Worm (Caenorhabditis elegans) whole organism, young adult: ENCODE results near the gene twk-20.

ENCODE experiments used
- B0019.2 ChIP-seq: fragments of 200-800 bp; sonication (Bioruptor generic); conservative IDR thresholded peaks from 2 replicates; pipeline ENCODE4 v1.3.6; 2022; ENCODE audit warnings: missing genetic modification reagents, missing genetic modification characterization, missing compliant biosample characterization
- B0261.1 ChIP-seq: sonication (generic microtip); optimal IDR thresholded peaks from 2 replicates; lab custom pipeline; 2016; ENCODE audit warnings: mild to moderate bottlenecking, missing genetic modification characterization, moderate library complexity, missing compliant biosample characterization
- C06A6.2 ChIP-seq: fragments of 200-800 bp; sonication (Bioruptor generic); conservative IDR thresholded peaks from 2 replicates; pipeline ENCODE4 v1.3.6; 2022; ENCODE audit warnings: missing genetic modification characterization, missing compliant biosample characterization
- F10E7.11 ChIP-seq: sonication (generic microtip); optimal IDR thresholded peaks from 2 replicates; lab custom pipeline; 2017; ENCODE audit warnings: mild to moderate bottlenecking, missing genetic modification characterization, moderate library complexity, missing compliant biosample characterization
- F22D6.2 ChIP-seq: sonication (generic microtip); optimal IDR thresholded peaks from 2 replicates; lab custom pipeline; 2016; ENCODE audit warnings: mild to moderate bottlenecking, missing genetic modification characterization, missing compliant biosample characterization
- F33H1.4 ChIP-seq: fragments of 200-800 bp; sonication (Bioruptor generic); IDR thresholded peaks from 2 replicates; pipeline ENCODE4 v1.3.6; 2022; ENCODE audit warnings: missing genetic modification reagents, missing genetic modification characterization, missing compliant biosample characterization
- F37B4.10 ChIP-seq: fragments of 200-800 bp; sonication (Bioruptor generic); IDR thresholded peaks from 2 replicates; pipeline ENCODE4 v1.3.6; 2022; ENCODE audit warnings: missing genetic modification characterization, missing compliant biosample characterization
- K11D2.4 ChIP-seq: fragments of 200-800 bp; sonication (Bioruptor generic); IDR thresholded peaks from 2 replicates; pipeline ENCODE4 v1.3.6; 2022; ENCODE audit warnings: missing genetic modification reagents, missing genetic modification characterization, missing compliant biosample characterization
- Y53F4B.3 ChIP-seq: fragments of 200-800 bp; sonication (Bioruptor generic); IDR thresholded peaks from 2 replicates; pipeline ENCODE4 v1.3.6; 2022; ENCODE audit warnings: missing genetic modification reagents, missing genetic modification characterization, missing compliant biosample characterization
- Y56A3A.18 ChIP-seq: fragments of 200-800 bp; sonication (Bioruptor generic); IDR thresholded peaks from 2 replicates; pipeline ENCODE4 v1.3.6; 2022; ENCODE audit warnings: missing genetic modification reagents, missing genetic modification characterization, missing compliant biosample characterization
- Y67H2A.10 ChIP-seq: fragments of 200-800 bp; sonication (Bioruptor generic); conservative IDR thresholded peaks from 2 replicates; pipeline ENCODE4 v1.3.6; 2022; ENCODE audit warnings: missing genetic modification reagents, missing genetic modification characterization, missing compliant biosample characterization
- Y95B8A.8 ChIP-seq: fragments of 200-800 bp; sonication (Bioruptor generic); IDR thresholded peaks from 2 replicates; pipeline ENCODE4 v1.3.6; 2022; ENCODE audit warnings: missing genetic modification reagents, missing genetic modification characterization, missing compliant biosample characterization
- akir-1 ChIP-seq: fragments of 200-800 bp; sonication (Bioruptor generic); optimal IDR thresholded peaks from 2 replicates; lab custom pipeline; 2018; ENCODE audit warnings: mild to moderate bottlenecking, missing genetic modification characterization, moderate library complexity, missing compliant biosample characterization
- aptf-3 ChIP-seq: fragments of 200-800 bp; sonication (Bioruptor generic); IDR thresholded peaks from 2 replicates; pipeline ENCODE4 v1.3.6; 2022; ENCODE audit warnings: missing genetic modification characterization, missing compliant biosample characterization
- attf-6 ChIP-seq: fragments of 200-800 bp; sonication (Bioruptor generic); IDR thresholded peaks from 2 replicates; pipeline ENCODE4 v1.3.6; 2022; ENCODE audit warnings: missing genetic modification reagents, missing genetic modification characterization, missing compliant biosample characterization
- bed-2 ChIP-seq: fragments of 200-800 bp; sonication (Bioruptor generic); IDR thresholded peaks from 2 replicates; pipeline ENCODE4 v1.3.6; 2022; ENCODE audit warnings: missing genetic modification reagents, missing genetic modification characterization, missing compliant biosample characterization
- cebp-1 ChIP-seq, 2 experiments: fragments of 200-800 bp in 1 of 2; sonication (Bioruptor generic) in 1 of 2; sonication (generic microtip) in 1 of 2; IDR thresholded peaks in 1 of 2; optimal IDR thresholded peaks in 1 of 2; 2 replicates each; pipeline versions ENCODE4 v1.3.6 to Lab custom; 2017 to 2022; ENCODE audit warnings: missing compliant biosample characterization in 2 of 2, missing genetic modification characterization in 2 of 2, mild to moderate bottlenecking in 1 of 2, missing genetic modification reagents in 1 of 2, moderate library complexity in 1 of 2
- ceh-100 ChIP-seq: fragments of 200-800 bp; sonication (Bioruptor generic); IDR thresholded peaks from 2 replicates; pipeline ENCODE4 v1.3.6; 2022; ENCODE audit warnings: missing genetic modification reagents, missing genetic modification characterization, missing compliant biosample characterization
- ceh-40 ChIP-seq: fragments of 200-800 bp; sonication (Bioruptor generic); IDR thresholded peaks from 2 replicates; pipeline ENCODE4 v1.3.6; 2022; ENCODE audit warnings: missing genetic modification characterization, missing compliant biosample characterization
- ceh-79 ChIP-seq: sonication (generic microtip); optimal IDR thresholded peaks from 2 replicates; lab custom pipeline; 2017; ENCODE audit warnings: mild to moderate bottlenecking, missing genetic modification characterization, missing compliant biosample characterization
- ceh-91 ChIP-seq: fragments of 200-800 bp; sonication (Bioruptor generic); IDR thresholded peaks from 2 replicates; pipeline ENCODE4 v1.3.6; 2022; ENCODE audit warnings: missing genetic modification reagents, missing genetic modification characterization, missing compliant biosample characterization
- chd-7 ChIP-seq: sonication (generic microtip); optimal IDR thresholded peaks from 2 replicates; lab custom pipeline; 2016; ENCODE audit warnings: mild to moderate bottlenecking, missing genetic modification characterization, moderate library complexity, missing compliant biosample characterization
- dox-1 ChIP-seq: fragments of 200-800 bp; sonication (Bioruptor generic); IDR thresholded peaks from 2 replicates; pipeline ENCODE4 v1.3.6; 2022; ENCODE audit warnings: missing genetic modification reagents, missing genetic modification characterization, missing compliant biosample characterization
- egl-44 ChIP-seq: fragments of 200-800 bp; sonication (Bioruptor generic); IDR thresholded peaks from 2 replicates; pipeline ENCODE4 v1.3.6; 2022; ENCODE audit warnings: missing genetic modification reagents, missing genetic modification characterization, missing compliant biosample characterization
- egrh-3 ChIP-seq: fragments of 200-800 bp; sonication (Bioruptor generic); IDR thresholded peaks from 2 replicates; pipeline ENCODE4 v1.3.6; 2022; ENCODE audit warnings: missing genetic modification reagents, missing genetic modification characterization, missing compliant biosample characterization
- ets-4 ChIP-seq: fragments of 200-800 bp; sonication (Bioruptor generic); optimal IDR thresholded peaks from 2 replicates; lab custom pipeline; 2018; ENCODE audit warnings: mild to moderate bottlenecking, missing genetic modification characterization, missing compliant biosample characterization
- hsf-1 ChIP-seq: fragments of 200-800 bp; sonication (Bioruptor generic); IDR thresholded peaks from 2 replicates; pipeline ENCODE4 v1.3.6; 2022; ENCODE audit warnings: missing genetic modification reagents, missing genetic modification characterization, missing compliant biosample characterization
- lin-35 ChIP-seq, 3 experiments: fragments of 150-350 bp in 2 of 3; sonication (generic microtip) in 1 of 3; optimal IDR thresholded peaks; 2 replicates each; lab custom pipeline; 2014 to 2018; ENCODE audit warnings: missing biosample characterization in 3 of 3, missing genetic modification characterization in 3 of 3, missing genetic modification reagents in 3 of 3
- lin-54 ChIP-seq: fragments of 200-800 bp; sonication (Bioruptor generic); optimal IDR thresholded peaks from 2 replicates; lab custom pipeline; 2018; ENCODE audit warnings: mild to moderate bottlenecking, missing genetic modification characterization, missing compliant biosample characterization
- madf-10 ChIP-seq: sonication (generic microtip); optimal IDR thresholded peaks from 2 replicates; lab custom pipeline; 2016; ENCODE audit warnings: mild to moderate bottlenecking, missing genetic modification characterization, missing compliant biosample characterization
- madf-6 ChIP-seq: fragments of 200-800 bp; sonication (Bioruptor generic); IDR thresholded peaks from 2 replicates; pipeline ENCODE4 v1.3.6; 2022; ENCODE audit warnings: missing genetic modification reagents, missing genetic modification characterization, missing compliant biosample characterization
- mes-4 ChIP-seq: sonication (generic microtip); optimal IDR thresholded peaks from 2 replicates; lab custom pipeline; 2016; ENCODE audit warnings: missing genotype, missing genetic modification characterization, missing compliant biosample characterization
- mxl-1 ChIP-seq: sonication (generic microtip); optimal IDR thresholded peaks from 2 replicates; lab custom pipeline; 2016; ENCODE audit warnings: missing genetic modification characterization, missing compliant biosample characterization
- nfyb-1 ChIP-seq: fragments of 200-800 bp; sonication (Bioruptor generic); IDR thresholded peaks from 2 replicates; pipeline ENCODE4 v1.3.6; 2022; ENCODE audit warnings: missing genetic modification reagents, missing genetic modification characterization, missing compliant biosample characterization
- nhr-120 ChIP-seq: fragments of 200-800 bp; sonication (Bioruptor generic); IDR thresholded peaks from 2 replicates; pipeline ENCODE4 v1.3.6; 2022; ENCODE audit warnings: missing genetic modification characterization, missing compliant biosample characterization
- nhr-27 ChIP-seq: fragments of 200-800 bp; sonication (Bioruptor generic); optimal IDR thresholded peaks from 2 replicates; lab custom pipeline; 2018; ENCODE audit warnings: mild to moderate bottlenecking, missing genetic modification characterization, moderate library complexity, missing compliant biosample characterization
- nhr-80 ChIP-seq: sonication (generic microtip); optimal IDR thresholded peaks from 2 replicates; lab custom pipeline; 2016; ENCODE audit warnings: missing genetic modification characterization, missing compliant biosample characterization
- nhr-90 ChIP-seq: sonication (generic microtip); optimal IDR thresholded peaks from 2 replicates; lab custom pipeline; 2016; ENCODE audit warnings: missing genotype, mild to moderate bottlenecking, missing genetic modification characterization, missing compliant biosample characterization
- pha-4 ChIP-seq: fragments of 150-350 bp; sonication (generic microtip); optimal IDR thresholded peaks from 2 replicates; lab custom pipeline; 2014; ENCODE audit warnings: missing biosample characterization, missing genetic modification reagents, missing genetic modification characterization
- rec-8 ChIP-seq, 2 experiments: sonication (generic microtip); optimal IDR thresholded peaks; 2 replicates each; lab custom pipeline; 2016; ENCODE audit warnings: mild to moderate bottlenecking in 2 of 2, missing genetic modification characterization in 2 of 2, missing genetic modification reagents in 2 of 2, missing genotype in 2 of 2, missing biosample characterization in 1 of 2, missing compliant biosample characterization in 1 of 2, moderate library complexity in 1 of 2
- rpc-1 ChIP-seq, 2 experiments: fragments of 150-350 bp in 1 of 2; sonication (generic microtip) in 1 of 2; optimal IDR thresholded peaks; 2 replicates each; lab custom pipeline; 2014 to 2018; ENCODE audit warnings: missing biosample characterization in 1 of 2, missing genetic modification characterization in 1 of 2, missing genetic modification reagents in 1 of 2, missing genotype in 1 of 2
- snpc-1.1 ChIP-seq: sonication (generic microtip); optimal IDR thresholded peaks from 2 replicates; lab custom pipeline; 2017; ENCODE audit warnings: missing genetic modification characterization, mild to moderate bottlenecking, missing compliant biosample characterization, antibody characterized with exemption, moderate library complexity, missing genotype, missing genetic modification reagents; ENCODE audit not compliant: insufficient read depth
- tlf-1 ChIP-seq: fragments of 200-800 bp; sonication (Bioruptor generic); optimal IDR thresholded peaks from 2 replicates; lab custom pipeline; 2018; ENCODE audit warnings: mild to moderate bottlenecking, missing genetic modification characterization, missing compliant biosample characterization
- unc-62 ChIP-seq: fragments of 150-350 bp; optimal IDR thresholded peaks from 2 replicates; lab custom pipeline; 2014; ENCODE audit warnings: missing biosample characterization, missing genetic modification reagents, missing genetic modification characterization
- xnd-1 ChIP-seq: sonication (generic microtip); optimal IDR thresholded peaks from 2 replicates; lab custom pipeline; 2016; ENCODE audit warnings: missing genotype, missing genetic modification reagents, missing genetic modification characterization, missing compliant biosample characterization
- zim-3 ChIP-seq: sonication (generic microtip); optimal IDR thresholded peaks from 2 replicates; lab custom pipeline; 2017; ENCODE audit warnings: mild to moderate bottlenecking, missing genetic modification characterization, moderate library complexity, missing compliant biosample characterization
- ztf-22 ChIP-seq: fragments of 200-800 bp; sonication (Bioruptor generic); optimal IDR thresholded peaks from 2 replicates; lab custom pipeline; 2018; ENCODE audit warnings: mild to moderate bottlenecking, missing genetic modification characterization, moderate library complexity, missing compliant biosample characterization

twk-20 gene

ce11 chrX:13665447-13665846, 25.8 kb downstream of the twk-20 start (continued):
- TF ChIP-seq ceh-91 = no peak
- peak; percentile 51 for TF ChIP-seq B0019.2
- peak; percentile 97 for TF ChIP-seq mxl-1
- TF ChIP-seq K11D2.4 (GFP tag; lab: Robert Waterston, UW) = peak; percentile 82
- peak; percentile 74 for TF ChIP-seq snpc-1.1 (tag; lab: Kevin White, UChicago)
- TF ChIP-seq nhr-120 (GFP tag; lab: Robert Waterston, UW) = peak; percentile 96
- peak; percentile 97 for TF ChIP-seq Y56A3A.18 (GFP tag; lab: Robert Waterston, UW)
- TF ChIP-seq rec-8 (tag; optimal IDR thresholded peaks at IDR 0.05; lab: Kevin White, UChicago) = peak; percentile 95
- peak; percentile 95 for TF ChIP-seq nhr-90 (tag; lab: Kevin White, UChicago)
- peak; percentile 96 for TF ChIP-seq nfyb-1 (GFP tag; lab: Robert Waterston, UW)
- peak; percentile 75 for TF ChIP-seq egrh-3
- peak; percentile 78 for TF ChIP-seq ceh-100 (GFP tag; lab: Robert Waterston, UW)
- peak; percentile 91 for TF ChIP-seq aptf-3
- peak; percentile 100 for TF ChIP-seq rpc-1 (optimal IDR thresholded peaks at IDR 0.05; lab: Kevin White, UChicago)
- peak; percentile 99 for TF ChIP-seq rpc-1 (tag; optimal IDR thresholded peaks at IDR 0.05; lab: Kevin White, UChicago)
- TF ChIP-seq nhr-80 (tag; lab: Kevin White, UChicago) = peak; percentile 60
- peak; percentile 81 for TF ChIP-seq tlf-1 (GFP tag; lab: Kevin White, UChicago)
- TF ChIP-seq egl-44 (GFP tag; lab: Robert Waterston, UW) = peak; percentile 96
- peak; percentile 55; the same call in 1 of the 2 replicates for TF ChIP-seq C06A6.2 (GFP tag; lab: Robert Waterston, UW)
- peak; percentile 77; the same call in 1 of the 2 replicates for TF ChIP-seq madf-6 (GFP tag; lab: Robert Waterston, UW)
- no peak for TF ChIP-seq pha-4 (tag; lab: Kevin White, UChicago)
- 0 out of 2 replicates have a peak, but pooled peaks have one; percentile 86 for TF ChIP-seq F37B4.10 (GFP tag; lab: Robert Waterston, UW)
- peak; percentile 97 for TF ChIP-seq chd-7 (tag; lab: Kevin White, UChicago)
- peak; percentile 96 for TF ChIP-seq F10E7.11
- TF ChIP-seq mes-4 (tag; lab: Kevin White, UChicago) = peak; percentile 94
- peak; percentile 75 for TF ChIP-seq F22D6.2 (tag; lab: Kevin White, UChicago)
- 0 out of 2 replicates have a peak, but pooled peaks have one; percentile 38 for TF ChIP-seq Y95B8A.8
- TF ChIP-seq zim-3 (tag; lab: Kevin White, UChicago) = peak; percentile 97
- peak; percentile 77 for TF ChIP-seq lin-54 (GFP tag; lab: Kevin White, UChicago)
- peak; percentile 96 for TF ChIP-seq ets-4 (GFP tag; lab: Kevin White, UChicago)
- TF ChIP-seq dox-1 (GFP tag; lab: Robert Waterston, UW) = peak; percentile 93
- TF ChIP-seq ztf-22 (GFP tag; lab: Kevin White, UChicago) = peak; percentile 79
- peak; percentile 96 for TF ChIP-seq ceh-79 (tag; lab: Kevin White, UChicago)
- TF ChIP-seq akir-1 (GFP tag; lab: Kevin White, UChicago) = peak; percentile 92
- TF ChIP-seq Y53F4B.3 (GFP tag; lab: Robert Waterston, UW) = 0 out of 2 replicates have a peak, but pooled peaks have one; percentile 40
- 0 out of 2 replicates have a peak, but pooled peaks have one; percentile 26 for TF ChIP-seq F33H1.4 (GFP tag; lab: Robert Waterston, UW)
- TF ChIP-seq nhr-27 (tag; lab: Kevin White, UChicago) = peak; percentile 79
- 0 out of 2 replicates have a peak, but pooled peaks have one; percentile 54 for TF ChIP-seq Y67H2A.10 (GFP tag; lab: Robert Waterston, UW)
- peak; percentile 99 for TF ChIP-seq B0261.1 (tag; lab: Kevin White, UChicago)
- TF ChIP-seq bed-2 (GFP tag; lab: Robert Waterston, UW) = peak; percentile 65; the same call in 1 of the 2 replicates
- TF ChIP-seq ceh-40 (GFP tag; lab: Robert Waterston, UW) = peak; percentile 93
- peak; percentile 71 for TF ChIP-seq cebp-1 (GFP tag; IDR thresholded peaks at IDR 0.05; lab: Robert Waterston, UW)
- TF ChIP-seq cebp-1 (tag; optimal IDR thresholded peaks at IDR 0.05; lab: Kevin White, UChicago) = peak; percentile 90
- TF ChIP-seq madf-10 (tag; lab: Kevin White, UChicago) = peak; percentile 90
- no peak for TF ChIP-seq xnd-1 (tag; lab: Kevin White, UChicago)
- 0 out of 2 replicates have a peak, but pooled peaks have one; percentile 63 for TF ChIP-seq hsf-1 (GFP tag; lab: Robert Waterston, UW)
- no peak for TF ChIP-seq unc-62 (GFP tag; lab: Kevin White, UChicago)
- peak in 1 of 3 experiments; percentile 84 for TF ChIP-seq lin-35 (GFP tag; optimal IDR thresholded peaks at IDR 0.05; lab: Kevin White, UChicago)
- TF ChIP-seq attf-6 (GFP tag; lab: Robert Waterston, UW) = peak; percentile 80; the same call in 1 of the 2 replicates
